Fruit fly (Drosophila melanogaster): Measurements from ENCODE around the gene Exo84.

The Exo84 gene

dm6 chr3R:26014262-26014833 is 37.7 kb downstream of the Exo84 start, which contains the start of gene Kaz-m1 (continued):
- TF ChIP-seq vvl (GFP tag; IDR thresholded peaks at IDR 0.05) (peak; percentile 53; the same call in 1 of the 2 replicates), CG6683 (GFP tag; optimal IDR thresholded peaks at IDR 0.05) (no peak), CG17829 (tag; optimal IDR thresholded peaks at IDR 0.05) (peak; percentile 64), Awh (GFP tag; IDR thresholded peaks at IDR 0.05) (no peak), stc (GFP tag; IDR thresholded peaks at IDR 0.05) (0 out of 2 replicates have a peak, but pooled peaks have one; percentile 28), BtbVII (GFP tag; optimal IDR thresholded peaks at IDR 0.05) (peak; percentile 43), ind (GFP tag; optimal IDR thresholded peaks at IDR 0.05) (peak; percentile 9), CG2678 (tag; optimal IDR thresholded peaks at IDR 0.05) (peak; percentile 81), tio (GFP tag; optimal IDR thresholded peaks at IDR 0.05) (no peak), NFAT (GFP tag; IDR thresholded peaks at IDR 0.05) (no peak), Sox102F (GFP tag; optimal IDR thresholded peaks at IDR 0.05) (peak; percentile 63), grau (tag; optimal IDR thresholded peaks at IDR 0.05) (peak; percentile 75), phol (tag; optimal IDR thresholded peaks at IDR 0.05) (peak; percentile 73), Deaf1 (tag; optimal IDR thresholded peaks at IDR 0.05) (peak; percentile 56), gro (GFP tag; optimal IDR thresholded peaks at IDR 0.05) (no peak), lola (GFP tag; optimal IDR thresholded peaks at IDR 0.05) (peak in 1 of 3 experiments; percentile 73), grn (GFP tag; optimal IDR thresholded peaks at IDR 0.05) (peak; percentile 67), Hmr (GFP tag; optimal IDR thresholded peaks at IDR 0.05) (peak; percentile 49), mirr (GFP tag; optimal IDR thresholded peaks at IDR 0.05) (peak; percentile 4), wdn (GFP tag; IDR thresholded peaks at IDR 0.05) (no peak), dmrt11E (tag; optimal IDR thresholded peaks at IDR 0.05) (peak; percentile 73), Dad (GFP tag; optimal IDR thresholded peaks at IDR 0.05) (no peak), Atf6 (GFP tag; IDR thresholded peaks at IDR 0.05) (0 out of 2 replicates have a peak, but pooled peaks have one; percentile 25), Mes4 (GFP tag; optimal IDR thresholded peaks at IDR 0.05) (no peak), CG12155 (GFP tag; optimal IDR thresholded peaks at IDR 0.05) (peak; percentile 30), CG1233 (GFP tag; optimal IDR thresholded peaks at IDR 0.05) (peak; percentile 16), CG18262 (tag; optimal IDR thresholded peaks at IDR 0.05) (peak; percentile 80), Fer2 (tag; optimal IDR thresholded peaks at IDR 0.05) (no peak), CG13775 (GFP tag; optimal IDR thresholded peaks at IDR 0.05) (peak; percentile 7), CG8388 (GFP tag; optimal IDR thresholded peaks at IDR 0.05) (peak; percentile 42), CG8281 (tag; optimal IDR thresholded peaks at IDR 0.05) (peak; percentile 39), seq (GFP tag; IDR thresholded peaks at IDR 0.05) (no peak), z (GFP tag; IDR thresholded peaks at IDR 0.05) (no peak), C15 (GFP tag; IDR thresholded peaks at IDR 0.05) (no peak), fd3F (GFP tag; optimal IDR thresholded peaks at IDR 0.05) (peak; percentile 15), CG16863 (GFP tag; optimal IDR thresholded peaks at IDR 0.05) (no peak), gsb-n (tag; optimal IDR thresholded peaks at IDR 0.05) (peak; percentile 57), Ravus (GFP tag; IDR thresholded peaks at IDR 0.05) (no peak), Stat92E (GFP tag; optimal IDR thresholded peaks at IDR 0.05) (peak in 1 of 3 experiments; percentile 51), dpn (GFP tag; optimal IDR thresholded peaks at IDR 0.05) (peak in 1 of 2 experiments; percentile 31), CG6765 (GFP tag; optimal IDR thresholded peaks at IDR 0.05) (peak; percentile 1), CG10209 (GFP tag; optimal IDR thresholded peaks at IDR 0.05) (peak; percentile 46), CG9727 (GFP tag; optimal IDR thresholded peaks at IDR 0.05) (peak; percentile 44), CG2712 (tag; optimal IDR thresholded peaks at IDR 0.05) (peak; percentile 81), CG17359 (tag; optimal IDR thresholded peaks at IDR 0.05) (peak; percentile 59), eve (GFP tag; optimal IDR thresholded peaks at IDR 0.05) (no peak), Xbp1 (GFP tag; optimal IDR thresholded peaks at IDR 0.05) (peak; percentile 20), PHDP (tag; optimal IDR thresholded peaks at IDR 0.05) (peak; percentile 69), CG30403 (GFP tag; optimal IDR thresholded peaks at IDR 0.05) (peak; percentile 61)

All from whole organism, embryonic.